Fruit fly (Drosophila melanogaster) whole organism, embryonic: ENCODE measurements around the gene DCTN1-p150.

ENCODE experiments used
- Asciz ChIP-seq: fragments of 200-800 bp; sonication (Bioruptor generic); optimal IDR thresholded peaks from 2 replicates; lab custom pipeline; 2017; ENCODE audit warnings: missing biosample characterization, mild to moderate bottlenecking, missing genetic modification characterization, missing genetic modification reagents
- Atf-2 ChIP-seq: fragments of 200-800 bp; sonication (Bioruptor generic); optimal IDR thresholded peaks from 2 replicates; lab custom pipeline; 2016; ENCODE audit warnings: missing biosample characterization, missing genetic modification characterization
- CG10147 ChIP-seq: fragments of 200-800 bp; sonication (Bioruptor generic); optimal IDR thresholded peaks from 2 replicates; lab custom pipeline; 2019; ENCODE audit warnings: missing biosample characterization, mild to moderate bottlenecking, missing genetic modification characterization, moderate library complexity
- CG10366 ChIP-seq: fragments of 200-800 bp; sonication (Bioruptor generic); IDR thresholded peaks from 2 replicates; pipeline ENCODE4 v1.3.6; 2022; ENCODE audit warnings: missing biosample characterization, missing genetic modification characterization
- CG10462 ChIP-seq: fragments of 200-800 bp; sonication (Bioruptor generic); optimal IDR thresholded peaks from 2 replicates; lab custom pipeline; 2016; ENCODE audit warnings: missing biosample characterization, missing genetic modification characterization
- CG11723 ChIP-seq: fragments of 200-800 bp; sonication (Bioruptor generic); optimal IDR thresholded peaks from 2 replicates; lab custom pipeline; 2017; ENCODE audit warnings: missing biosample characterization, mild to moderate bottlenecking, missing genetic modification characterization
- CG12391 ChIP-seq: fragments of 200-800 bp; sonication (Bioruptor generic); optimal IDR thresholded peaks from 3 replicates; lab custom pipeline; 2018; ENCODE audit warnings: missing biosample characterization, mild to moderate bottlenecking, missing genetic modification characterization, moderate library complexity
- CG13894 ChIP-seq: fragments of 200-800 bp; sonication (Bioruptor generic); optimal IDR thresholded peaks from 3 replicates; lab custom pipeline; 2018; ENCODE audit warnings: missing biosample characterization, mild to moderate bottlenecking, missing genetic modification characterization, moderate library complexity
- CG14014 ChIP-seq: fragments of 200-800 bp; sonication (Bioruptor generic); IDR thresholded peaks from 2 replicates; pipeline ENCODE4 v1.3.6; 2022; ENCODE audit warnings: missing biosample characterization, missing genetic modification characterization
- CG16813 ChIP-seq: fragments of 200-800 bp; sonication (Bioruptor generic); IDR thresholded peaks from 3 replicates; pipeline ENCODE4 v1.3.6; 2022; ENCODE audit warnings: missing biosample characterization, missing genetic modification characterization; ENCODE audit not compliant: partially characterized antibody
- CG16815 ChIP-seq: fragments of 200-800 bp; sonication (Bioruptor generic); optimal IDR thresholded peaks from 3 replicates; lab custom pipeline; 2017; ENCODE audit warnings: missing biosample characterization, mild to moderate bottlenecking, missing genetic modification characterization
- CG17361 ChIP-seq: fragments of 200-800 bp; sonication (Bioruptor generic); IDR thresholded peaks from 3 replicates; pipeline ENCODE4 v1.3.6; 2022; ENCODE audit warnings: missing biosample characterization, missing genetic modification characterization
- CG1832 ChIP-seq: fragments of 200-800 bp; sonication (Bioruptor generic); optimal IDR thresholded peaks from 2 replicates; lab custom pipeline; 2017; ENCODE audit warnings: missing biosample characterization, mild to moderate bottlenecking, missing genetic modification characterization, inconsistent platforms
- CG2116 ChIP-seq: fragments of 200-800 bp; sonication (Bioruptor generic); optimal IDR thresholded peaks from 3 replicates; lab custom pipeline; 2018; ENCODE audit warnings: missing biosample characterization, mild to moderate bottlenecking, missing genetic modification characterization
- CG2120 ChIP-seq: fragments of 200-800 bp; sonication (Bioruptor generic); optimal IDR thresholded peaks from 3 replicates; lab custom pipeline; 2016; ENCODE audit warnings: missing biosample characterization, missing genetic modification characterization
- CG30431 ChIP-seq: fragments of 200-800 bp; sonication (Bioruptor generic); optimal IDR thresholded peaks from 2 replicates; lab custom pipeline; 2017; ENCODE audit warnings: missing biosample characterization, missing genetic modification characterization
- CG3065 ChIP-seq: fragments of 200-800 bp; sonication (Bioruptor generic); optimal IDR thresholded peaks from 2 replicates; lab custom pipeline; 2016; ENCODE audit warnings: missing biosample characterization, missing genetic modification characterization
- CG4820 ChIP-seq: fragments of 200-800 bp; sonication (Bioruptor generic); optimal IDR thresholded peaks from 3 replicates; lab custom pipeline; 2016; ENCODE audit warnings: missing biosample characterization, missing genetic modification characterization
- CG6175 ChIP-seq: fragments of 200-800 bp; sonication (Bioruptor generic); IDR thresholded peaks from 3 replicates; pipeline ENCODE4 v1.3.6; 2022; ENCODE audit warnings: missing biosample characterization, missing genetic modification characterization
- CG6765 ChIP-seq: fragments of 200-800 bp; sonication (Bioruptor generic); optimal IDR thresholded peaks from 3 replicates; lab custom pipeline; 2017; ENCODE audit warnings: missing biosample characterization, mild to moderate bottlenecking, missing genetic modification characterization
- CG6791 ChIP-seq: fragments of 200-800 bp; sonication (Bioruptor generic); IDR thresholded peaks from 3 replicates; pipeline ENCODE4 v1.3.6; 2022; ENCODE audit warnings: missing biosample characterization, missing genetic modification characterization; ENCODE audit not compliant: partially characterized antibody
- CG7372 ChIP-seq: fragments of 200-800 bp; sonication (Bioruptor generic); IDR thresholded peaks from 2 replicates; pipeline ENCODE4 v1.3.6; 2022; ENCODE audit warnings: missing biosample characterization, missing genetic modification characterization
- CG7928 ChIP-seq: fragments of 200-800 bp; sonication (Bioruptor generic); optimal IDR thresholded peaks from 2 replicates; lab custom pipeline; 2017; ENCODE audit warnings: missing biosample characterization, mild to moderate bottlenecking, missing genetic modification characterization
- CG8089 ChIP-seq: fragments of 200-800 bp; sonication (Bioruptor generic); optimal IDR thresholded peaks from 3 replicates; lab custom pipeline; 2016; ENCODE audit warnings: missing biosample characterization, missing genetic modification characterization
- CG8281 ChIP-seq: fragments of 200-800 bp; sonication (Bioruptor generic); optimal IDR thresholded peaks from 2 replicates; lab custom pipeline; 2018; ENCODE audit warnings: missing biosample characterization, mild to moderate bottlenecking, missing genetic modification characterization, moderate library complexity
- CG8359 ChIP-seq: fragments of 200-800 bp; sonication (Bioruptor generic); optimal IDR thresholded peaks from 2 replicates; lab custom pipeline; 2017; ENCODE audit warnings: missing biosample characterization, mild to moderate bottlenecking, missing genetic modification characterization, borderline replicate concordance
- CG9437 ChIP-seq: fragments of 200-800 bp; sonication (Bioruptor generic); optimal IDR thresholded peaks from 2 replicates; lab custom pipeline; 2018; ENCODE audit warnings: missing biosample characterization, mild to moderate bottlenecking, missing genetic modification characterization
- Fer1 ChIP-seq: fragments of 200-800 bp; sonication (Bioruptor generic); optimal IDR thresholded peaks from 2 replicates; lab custom pipeline; 2017; ENCODE audit warnings: missing biosample characterization, mild to moderate bottlenecking, missing genetic modification characterization
- Vsx1 ChIP-seq: fragments of 200-800 bp; sonication (Bioruptor generic); optimal IDR thresholded peaks from 2 replicates; lab custom pipeline; 2017; ENCODE audit warnings: missing biosample characterization, mild to moderate bottlenecking, missing genetic modification characterization, missing genetic modification reagents
- ab ChIP-seq: fragments of 200-800 bp; sonication (Bioruptor generic); optimal IDR thresholded peaks from 2 replicates; lab custom pipeline; 2016; ENCODE audit warnings: missing biosample characterization, missing genetic modification characterization
- al ChIP-seq: fragments of 200-800 bp; sonication (Bioruptor generic); IDR thresholded peaks from 2 replicates; pipeline ENCODE4 v1.3.6; 2022; ENCODE audit warnings: missing biosample characterization, missing genetic modification characterization
- bowl ChIP-seq: fragments of 200-800 bp; sonication (Bioruptor generic); IDR thresholded peaks from 2 replicates; pipeline ENCODE4 v1.3.6; 2022; ENCODE audit warnings: missing biosample characterization, missing genetic modification characterization
- cato ChIP-seq: fragments of 200-800 bp; sonication (Bioruptor generic); optimal IDR thresholded peaks from 2 replicates; lab custom pipeline; 2016; ENCODE audit warnings: missing biosample characterization, missing genetic modification characterization, borderline replicate concordance
- corto ChIP-seq: fragments of 200-800 bp; sonication (Bioruptor generic); optimal IDR thresholded peaks from 2 replicates; lab custom pipeline; 2016; ENCODE audit warnings: missing biosample characterization, mild to moderate bottlenecking, missing genetic modification characterization, moderate library complexity
- dan ChIP-seq: fragments of 200-800 bp; sonication (Bioruptor generic); IDR thresholded peaks from 2 replicates; pipeline ENCODE4 v1.3.6; 2022; ENCODE audit warnings: missing biosample characterization, missing genetic modification characterization
- dpn ChIP-seq, 2 experiments: fragments of 200-800 bp; sonication (Bioruptor generic); optimal IDR thresholded peaks; 3 replicates each; lab custom pipeline; 2016; ENCODE audit warnings: missing biosample characterization in 2 of 2, missing genetic modification characterization in 2 of 2
- h ChIP-seq: fragments of >200 bp; optimal IDR thresholded peaks from 2 replicates; lab custom pipeline; 2017
- ham ChIP-seq: fragments of 200-800 bp; sonication (Bioruptor generic); IDR thresholded peaks from 2 replicates; pipeline ENCODE4 v1.3.6; 2022; ENCODE audit warnings: missing biosample characterization, missing genetic modification characterization
- hbn ChIP-seq: fragments of 200-800 bp; sonication (Bioruptor generic); IDR thresholded peaks from 2 replicates; pipeline ENCODE4 v1.3.6; 2022; ENCODE audit warnings: missing biosample characterization, missing genetic modification characterization; ENCODE audit not compliant: partially characterized antibody
- insv ChIP-seq, 2 experiments: fragments of 200-800 bp; sonication (Bioruptor generic); optimal IDR thresholded peaks; 3 replicates each; lab custom pipeline; 2016 to 2018; ENCODE audit warnings: missing biosample characterization in 2 of 2, missing genetic modification characterization in 2 of 2
- lmd ChIP-seq: fragments of 200-800 bp; sonication (Bioruptor generic); IDR thresholded peaks from 2 replicates; pipeline ENCODE4 v1.3.6; 2022; ENCODE audit warnings: missing biosample characterization, missing genetic modification characterization
- nau ChIP-seq: fragments of 200-800 bp; sonication (Bioruptor generic); optimal IDR thresholded peaks from 3 replicates; lab custom pipeline; 2017; ENCODE audit warnings: missing biosample characterization, mild to moderate bottlenecking, missing genetic modification characterization, missing genetic modification reagents
- sc ChIP-seq, 3 experiments: fragments of >200 bp in 2 of 3; fragments of 200-800 bp in 1 of 3; sonication (Bioruptor generic) in 1 of 3; optimal IDR thresholded peaks; 2 replicates in 2 of 3; 3 replicates in 1 of 3; lab custom pipeline; 2017; ENCODE audit warnings: mild to moderate bottlenecking in 1 of 3, missing biosample characterization in 1 of 3, missing genetic modification characterization in 1 of 3, missing genetic modification reagents in 1 of 3
- schlank ChIP-seq: fragments of 200-800 bp; sonication (Bioruptor generic); optimal IDR thresholded peaks from 2 replicates; lab custom pipeline; 2018; ENCODE audit warnings: missing biosample characterization, mild to moderate bottlenecking, missing genetic modification characterization
- slbo ChIP-seq: fragments of 200-800 bp; sonication (Bioruptor generic); IDR thresholded peaks from 2 replicates; pipeline ENCODE4 v1.3.6; 2022; ENCODE audit warnings: missing biosample characterization, missing genetic modification characterization
- sug ChIP-seq: fragments of 200-800 bp; optimal IDR thresholded peaks from 2 replicates; lab custom pipeline; 2019; ENCODE audit warnings: missing biosample characterization, mild to moderate bottlenecking, missing genetic modification characterization, moderate library complexity
- tx ChIP-seq: fragments of 200-800 bp; sonication (Bioruptor generic); optimal IDR thresholded peaks from 2 replicates; lab custom pipeline; 2016; ENCODE audit warnings: missing biosample characterization, missing genetic modification characterization
- yki ChIP-seq: fragments of >200 bp; optimal IDR thresholded peaks from 3 replicates; lab custom pipeline; 2018
- z ChIP-seq: fragments of 200-800 bp; sonication (Bioruptor generic); IDR thresholded peaks from 3 replicates; pipeline ENCODE4 v1.3.6; 2022; ENCODE audit warnings: missing biosample characterization, missing genetic modification characterization

Gene DCTN1-p150

dm6 chr3L:13903186-13904020, 25.8 kb upstream of the DCTN1-p150 start, which contains the start of gene dysc (continued):
- TF ChIP-seq CG30431: no peak
- no peak for TF ChIP-seq cato
- TF ChIP-seq h: no peak
- TF ChIP-seq ham (GFP tag; lab: Robert Waterston, UW): no peak
- no peak for TF ChIP-seq CG2116 (GFP tag; lab: Kevin White, UChicago)
- no peak for TF ChIP-seq dan
- no peak for TF ChIP-seq CG11723 (GFP tag; lab: Kevin White, UChicago)
- no peak for TF ChIP-seq hbn (GFP tag; lab: Robert Waterston, UW)
- TF ChIP-seq Vsx1: no peak
- TF ChIP-seq CG6765: no peak
- TF ChIP-seq CG10462 (GFP tag; lab: Kevin White, UChicago): no peak
- TF ChIP-seq CG13894 (tag; lab: Kevin White, UChicago): peak; percentile 46
- TF ChIP-seq corto (GFP tag; lab: Kevin White, UChicago): no peak
- TF ChIP-seq CG14014 (GFP tag; lab: Robert Waterston, UW): no peak
- no peak for TF ChIP-seq bowl
- TF ChIP-seq slbo (GFP tag; lab: Robert Waterston, UW): peak; percentile 44; the same call in 1 of the 2 replicates
- TF ChIP-seq CG10147 (GFP tag; lab: Kevin White, UChicago): peak; percentile 61
- no peak for TF ChIP-seq CG8089
- TF ChIP-seq CG9437 (GFP tag; lab: Kevin White, UChicago): peak; percentile 88
- TF ChIP-seq z (GFP tag; lab: Robert Waterston, UW): peak; percentile 81; the same call in 2 of the 3 replicates
- no peak for TF ChIP-seq CG3065 (GFP tag; lab: Kevin White, UChicago)
- no peak for TF ChIP-seq dpn (GFP tag; optimal IDR thresholded peaks at IDR 0.05; lab: Kevin White, UChicago)
- peak; percentile 39; the same call in 1 of the 3 replicates for TF ChIP-seq CG17361 (GFP tag; lab: Robert Waterston, UW)
- TF ChIP-seq CG8281: no peak
- TF ChIP-seq CG8359 (GFP tag; lab: Kevin White, UChicago): no peak
- no peak for TF ChIP-seq nau (GFP tag; lab: Kevin White, UChicago)
- TF ChIP-seq ab: no peak
- no peak for TF ChIP-seq lmd (GFP tag; lab: Robert Waterston, UW)
- no peak for TF ChIP-seq CG7372 (GFP tag; lab: Robert Waterston, UW)
- TF ChIP-seq tx: no peak
- no peak for TF ChIP-seq CG10366
- peak; percentile 10 for TF ChIP-seq CG2120 (GFP tag; lab: Kevin White, UChicago)
- no peak for TF ChIP-seq al (GFP tag; lab: Robert Waterston, UW)
- peak; percentile 78 for TF ChIP-seq Fer1
- no peak for TF ChIP-seq CG1832
- TF ChIP-seq Atf-2 (GFP tag; lab: Kevin White, UChicago): no peak
- TF ChIP-seq CG16813 (GFP tag; lab: Robert Waterston, UW): no peak
- TF ChIP-seq CG16815 (GFP tag; lab: Kevin White, UChicago): no peak
- no peak for TF ChIP-seq CG6175 (GFP tag; lab: Robert Waterston, UW)
- no peak for TF ChIP-seq CG4820
- peak; percentile 46 for TF ChIP-seq CG12391 (tag; lab: Kevin White, UChicago)
- no peak for TF ChIP-seq schlank (tag; lab: Kevin White, UChicago)
- TF ChIP-seq Asciz (GFP tag; lab: Kevin White, UChicago): no peak
- TF ChIP-seq yki (lab: Kevin White, UChicago): no peak
- TF ChIP-seq insv (GFP tag; optimal IDR thresholded peaks at IDR 0.05; lab: Kevin White, UChicago): no peak
- TF ChIP-seq CG7928 (GFP tag; lab: Kevin White, UChicago): no peak
- peak; percentile 52 for TF ChIP-seq sug (tag; lab: Kevin White, UChicago)
- TF ChIP-seq sc (optimal IDR thresholded peaks at IDR 0.05; lab: Kevin White, UChicago): no peak
- TF ChIP-seq sc (GFP tag; optimal IDR thresholded peaks at IDR 0.05; lab: Kevin White, UChicago): no peak
- TF ChIP-seq CG6791 (GFP tag; lab: Robert Waterston, UW): no peak
